Worm (Caenorhabditis elegans) whole organism, L1 larva: ENCODE data around the gene slc-25A10.
A peak's percentile ranks its signal among the peaks of the same experiment; 100 is the strongest.

Source experiments
- C04F5.9 ChIP-seq: sonication (generic microtip); optimal IDR thresholded peaks from 2 replicates; lab custom pipeline; 2016; ENCODE audit warnings: missing genetic modification characterization, missing compliant biosample characterization
- F16B12.6 ChIP-seq: fragments of 150-350 bp; optimal IDR thresholded peaks from 2 replicates; lab custom pipeline; 2014; ENCODE audit warnings: missing biosample characterization, missing genetic modification characterization
- blmp-1 ChIP-seq: fragments of 150-350 bp; optimal IDR thresholded peaks from 2 replicates; lab custom pipeline; 2014; ENCODE audit warnings: missing biosample characterization, missing genetic modification characterization
- ceh-63 ChIP-seq: fragments of 200-800 bp; sonication (Bioruptor generic); optimal IDR thresholded peaks from 2 replicates; lab custom pipeline; 2018; ENCODE audit warnings: mild to moderate bottlenecking, missing genetic modification characterization, missing compliant biosample characterization
- ceh-8 ChIP-seq: fragments of 200-800 bp; sonication (Bioruptor generic); optimal IDR thresholded peaks from 2 replicates; lab custom pipeline; 2018; ENCODE audit warnings: mild to moderate bottlenecking, missing genetic modification characterization, moderate library complexity, missing compliant biosample characterization
- ceh-82 ChIP-seq, 3 experiments: fragments of 150-350 bp in 1 of 3; sonication (generic microtip) in 2 of 3; optimal IDR thresholded peaks; 2 replicates each; lab custom pipeline; 2014 to 2017; ENCODE audit warnings: missing biosample characterization in 3 of 3, missing genetic modification characterization in 3 of 3
- ceh-90 ChIP-seq: sonication (generic microtip); optimal IDR thresholded peaks from 2 replicates; lab custom pipeline; 2016; ENCODE audit warnings: missing genetic modification characterization, missing compliant biosample characterization
- dsc-1 ChIP-seq: sonication (generic microtip); optimal IDR thresholded peaks from 2 replicates; lab custom pipeline; 2016; ENCODE audit warnings: mild to moderate bottlenecking, missing genetic modification characterization, missing compliant biosample characterization
- egl-13 ChIP-seq: sonication (generic microtip); optimal IDR thresholded peaks from 2 replicates; lab custom pipeline; 2016; ENCODE audit warnings: missing genotype, missing genetic modification reagents, missing genetic modification characterization, missing compliant biosample characterization
- ets-5 ChIP-seq: fragments of 200-800 bp; sonication (Bioruptor generic); IDR thresholded peaks from 2 replicates; pipeline ENCODE4 v1.3.6; 2022; ENCODE audit warnings: missing genetic modification characterization, missing compliant biosample characterization
- fkh-10 ChIP-seq: sonication (generic microtip); optimal IDR thresholded peaks from 2 replicates; lab custom pipeline; 2017; ENCODE audit warnings: missing biosample characterization, missing genetic modification reagents, missing genetic modification characterization
- fkh-8 ChIP-seq: sonication (generic microtip); optimal IDR thresholded peaks from 2 replicates; lab custom pipeline; 2016; ENCODE audit warnings: mild to moderate bottlenecking, missing genetic modification characterization, missing compliant biosample characterization
- fos-1 ChIP-seq: fragments of 150-350 bp; optimal IDR thresholded peaks from 2 replicates; lab custom pipeline; 2014; ENCODE audit warnings: missing biosample characterization, missing genetic modification characterization
- hlh-17 ChIP-seq: fragments of 200-800 bp; sonication (Bioruptor generic); optimal IDR thresholded peaks from 2 replicates; lab custom pipeline; 2018; ENCODE audit warnings: missing genetic modification characterization, mild to moderate bottlenecking, missing compliant biosample characterization, moderate library complexity, borderline replicate concordance
- hpl-2 ChIP-seq: fragments of 150-350 bp; optimal IDR thresholded peaks from 2 replicates; lab custom pipeline; 2014; ENCODE audit warnings: missing biosample characterization, missing genetic modification reagents, missing genetic modification characterization
- isw-1 ChIP-seq: fragments of 200-800 bp; sonication (Bioruptor generic); IDR thresholded peaks from 2 replicates; pipeline ENCODE4 v1.3.6; 2022; ENCODE audit warnings: missing genetic modification characterization, missing compliant biosample characterization
- lin-13 ChIP-seq: fragments of 150-350 bp; optimal IDR thresholded peaks from 2 replicates; lab custom pipeline; 2014; ENCODE audit warnings: missing biosample characterization, missing genetic modification reagents, missing genetic modification characterization
- lsy-2 ChIP-seq, 2 experiments: fragments of 150-350 bp; optimal IDR thresholded peaks; 2 replicates each; lab custom pipeline; 2014; ENCODE audit warnings: missing biosample characterization in 2 of 2, missing genetic modification characterization in 2 of 2
- nhr-11 ChIP-seq: fragments of 150-350 bp; optimal IDR thresholded peaks from 2 replicates; lab custom pipeline; 2014; ENCODE audit warnings: missing biosample characterization, missing genetic modification characterization
- nhr-19 ChIP-seq: fragments of 200-800 bp; sonication (Bioruptor generic); conservative IDR thresholded peaks from 2 replicates; pipeline ENCODE4 v1.3.6; 2022; ENCODE audit warnings: missing genetic modification characterization, missing compliant biosample characterization
- nhr-237 ChIP-seq: fragments of 150-350 bp; optimal IDR thresholded peaks from 2 replicates; lab custom pipeline; 2014; ENCODE audit warnings: missing biosample characterization, missing genetic modification characterization
- nhr-71 ChIP-seq: sonication (generic microtip); optimal IDR thresholded peaks from 2 replicates; lab custom pipeline; 2016; ENCODE audit warnings: mild to moderate bottlenecking, missing genetic modification characterization, moderate library complexity, missing compliant biosample characterization
- nhr-76 ChIP-seq: sonication (generic microtip); optimal IDR thresholded peaks from 2 replicates; lab custom pipeline; 2017; ENCODE audit warnings: missing biosample characterization, missing genetic modification characterization
- nhr-77 ChIP-seq: fragments of 150-350 bp; optimal IDR thresholded peaks from 2 replicates; lab custom pipeline; 2014; ENCODE audit warnings: missing biosample characterization, missing genetic modification characterization
- pag-3 ChIP-seq: sonication (generic microtip); optimal IDR thresholded peaks from 2 replicates; lab custom pipeline; 2017; ENCODE audit warnings: missing genetic modification characterization, mild to moderate bottlenecking, missing compliant biosample characterization, antibody characterized with exemption, borderline replicate concordance; ENCODE audit not compliant: insufficient read depth
- pax-3 ChIP-seq: fragments of 200-800 bp; sonication (Bioruptor generic); optimal IDR thresholded peaks from 2 replicates; lab custom pipeline; 2018; ENCODE audit warnings: mild to moderate bottlenecking, missing genetic modification characterization, moderate library complexity, missing compliant biosample characterization
- snpc-4 ChIP-seq: fragments of 150-350 bp; optimal IDR thresholded peaks from 2 replicates; lab custom pipeline; 2014; ENCODE audit warnings: missing biosample characterization, missing genetic modification characterization
- snu-23 ChIP-seq: sonication (generic microtip); optimal IDR thresholded peaks from 2 replicates; lab custom pipeline; 2016; ENCODE audit warnings: missing genetic modification characterization, missing compliant biosample characterization
- sup-37 ChIP-seq: fragments of 200-800 bp; sonication (Bioruptor generic); optimal IDR thresholded peaks from 2 replicates; lab custom pipeline; 2018; ENCODE audit warnings: mild to moderate bottlenecking, missing genetic modification characterization, missing compliant biosample characterization
- swsn-7 ChIP-seq: sonication (generic microtip); optimal IDR thresholded peaks from 2 replicates; lab custom pipeline; 2016; ENCODE audit warnings: missing genetic modification characterization, missing compliant biosample characterization
- tbx-2 ChIP-seq: sonication (generic microtip); optimal IDR thresholded peaks from 2 replicates; lab custom pipeline; 2016; ENCODE audit warnings: missing genetic modification characterization, missing compliant biosample characterization
- unc-130 ChIP-seq: fragments of 150-350 bp; optimal IDR thresholded peaks from 2 replicates; lab custom pipeline; 2017; ENCODE audit warnings: missing biosample characterization, missing genetic modification characterization, inconsistent platforms
- vab-15 ChIP-seq: sonication (generic microtip); optimal IDR thresholded peaks from 2 replicates; lab custom pipeline; 2017; ENCODE audit warnings: missing genotype, mild to moderate bottlenecking, missing genetic modification characterization, missing compliant biosample characterization

The slc-25A10 gene

ce11 chrX:6692896-6693295 lies 32.6 kb downstream of the slc-25A10 start:
- TF ChIP-seq blmp-1 (tag; lab: Kevin White, UChicago) (no peak), nhr-19 (GFP tag; lab: Robert Waterston, UW) (no peak), nhr-76 (no peak), F16B12.6 (tag; lab: Kevin White, UChicago) (no peak)
- TF ChIP-seq, all 84 proteins: peak for 0

ce11 chrX:6691653-6692052 lies 33.8 kb downstream of the slc-25A10 start:
- TF ChIP-seq sup-37 (GFP tag; lab: Kevin White, UChicago) (no peak), lin-13 (GFP tag; lab: Kevin White, UChicago) (no peak)

ce11 chrX:6689985-6690384 lies 35.5 kb downstream of the slc-25A10 start, which contains the start of gene F38B6.6:
Gene F38B6.6 (minus strand): TSS chrX:6690085.
- peak; percentile 40 for TF ChIP-seq fkh-10
- TF ChIP-seq snu-23 (GFP tag; lab: Kevin White, UChicago): no peak
- no peak for TF ChIP-seq nhr-77 (tag; lab: Kevin White, UChicago)
- no peak for TF ChIP-seq swsn-7 (tag; lab: Kevin White, UChicago)
- no peak for TF ChIP-seq nhr-237 (tag; lab: Kevin White, UChicago)
- no peak for TF ChIP-seq ceh-8
- TF ChIP-seq nhr-11 (tag; lab: Kevin White, UChicago): no peak
- no peak for TF ChIP-seq pax-3 (tag; lab: Kevin White, UChicago)
- no peak for TF ChIP-seq nhr-71 (tag; lab: Kevin White, UChicago)

- TF ChIP-seq ceh-90 (no peak), dsc-1 (tag; lab: Kevin White, UChicago) (peak; percentile 66)
- TF ChIP-seq, all 84 proteins: peak for 1
Measured at ce11 chrX:6688953-6689562, 36.4 kb downstream of the slc-25A10 start.

- TF ChIP-seq dsc-1 (tag; lab: Kevin White, UChicago) (peak; percentile 50), ceh-63 (peak; percentile 85), isw-1 (GFP tag; lab: Robert Waterston, UW) (no peak)
Measured at ce11 chrX:6687756-6688155, 37.7 kb downstream of the slc-25A10 start.

- TF ChIP-seq ceh-82 (tag; optimal IDR thresholded peaks at IDR 0.05; lab: Kevin White, UChicago) (no peak), snpc-4 (tag; lab: Kevin White, UChicago) (no peak), vab-15 (tag; lab: Kevin White, UChicago) (peak; percentile 1), unc-130 (no peak), ets-5 (GFP tag; lab: Robert Waterston, UW) (no peak), C04F5.9 (tag; lab: Kevin White, UChicago) (no peak), egl-13 (tag; lab: Kevin White, UChicago) (peak; percentile 36), lsy-2 (tag; optimal IDR thresholded peaks at IDR 0.05; lab: Kevin White, UChicago) (no peak), tbx-2 (tag; lab: Kevin White, UChicago) (peak; percentile 29), fkh-8 (tag; lab: Kevin White, UChicago) (no peak)
Measured at ce11 chrX:6687345-6687744, 38.1 kb downstream of the slc-25A10 start.

ce11 chrX:6682683-6683082 lies 42.8 kb downstream of the slc-25A10 start, which contains the start of gene F38B6.8:
Gene F38B6.8 (minus strand): TSS chrX:6682783.
- TF ChIP-seq pag-3 (no peak), fos-1 (tag; lab: Kevin White, UChicago) (no peak), ets-5 (GFP tag; lab: Robert Waterston, UW) (no peak), hpl-2 (GFP tag; lab: Kevin White, UChicago) (no peak), hlh-17 (GFP tag; lab: Kevin White, UChicago) (no peak)
